Worm (Caenorhabditis elegans) whole organism, L3 larva: ENCODE data around the gene scl-12.

Experiments used
- ZK546.5 ChIP-seq: sonication (generic microtip); optimal IDR thresholded peaks from 2 replicates; lab custom pipeline; 2017; ENCODE audit warnings: missing biosample characterization, missing genetic modification characterization
- aly-2 ChIP-seq: fragments of 150-350 bp; optimal IDR thresholded peaks from 2 replicates; lab custom pipeline; 2014; ENCODE audit warnings: missing biosample characterization, missing genetic modification characterization
- ama-1 ChIP-seq: fragments of 150-350 bp; optimal IDR thresholded peaks from 2 replicates; lab custom pipeline; 2018
- ceh-16 ChIP-seq: sonication (generic microtip); optimal IDR thresholded peaks from 2 replicates; lab custom pipeline; 2017; ENCODE audit warnings: missing biosample characterization, missing genetic modification characterization
- ceh-28 ChIP-seq: fragments of 150-350 bp; optimal IDR thresholded peaks from 2 replicates; lab custom pipeline; 2014; ENCODE audit warnings: missing biosample characterization, missing genetic modification reagents, missing genetic modification characterization
- ceh-82 ChIP-seq: fragments of 150-350 bp; optimal IDR thresholded peaks from 2 replicates; lab custom pipeline; 2014; ENCODE audit warnings: missing biosample characterization, missing genetic modification characterization
- ceh-9 ChIP-seq: sonication (generic microtip); optimal IDR thresholded peaks from 2 replicates; lab custom pipeline; 2018; ENCODE audit warnings: missing biosample characterization, missing genetic modification characterization
- daf-12 ChIP-seq: fragments of 150-350 bp; optimal IDR thresholded peaks from 2 replicates; lab custom pipeline; 2014; ENCODE audit warnings: missing biosample characterization, missing genetic modification reagents, missing genetic modification characterization
- fkh-2 ChIP-seq: fragments of 150-350 bp; optimal IDR thresholded peaks from 2 replicates; lab custom pipeline; 2014; ENCODE audit warnings: missing biosample characterization, missing genetic modification reagents, missing genetic modification characterization
- fos-1 ChIP-seq: fragments of 150-350 bp; optimal IDR thresholded peaks from 2 replicates; lab custom pipeline; 2014; ENCODE audit warnings: missing biosample characterization, missing genetic modification characterization
- jun-1 ChIP-seq: fragments of 150-350 bp; optimal IDR thresholded peaks from 2 replicates; lab custom pipeline; 2014; ENCODE audit warnings: missing biosample characterization, missing genetic modification reagents, missing genetic modification characterization
- lin-15B ChIP-seq: fragments of 150-350 bp; optimal IDR thresholded peaks from 2 replicates; lab custom pipeline; 2014; ENCODE audit warnings: missing biosample characterization, missing genetic modification characterization
- lsy-12 ChIP-seq: sonication (generic microtip); optimal IDR thresholded peaks from 2 replicates; lab custom pipeline; 2016; ENCODE audit warnings: mild to moderate bottlenecking, missing genetic modification characterization, missing compliant biosample characterization
- mdl-1 ChIP-seq: fragments of 150-350 bp; optimal IDR thresholded peaks from 2 replicates; lab custom pipeline; 2014; ENCODE audit warnings: missing biosample characterization, missing genetic modification characterization
- mml-1 ChIP-seq: fragments of 150-350 bp; sonication (generic microtip); optimal IDR thresholded peaks from 3 replicates; lab custom pipeline; 2014; ENCODE audit warnings: missing biosample characterization, missing genetic modification characterization
- nfya-1 ChIP-seq: sonication (generic microtip); optimal IDR thresholded peaks from 2 replicates; lab custom pipeline; 2017; ENCODE audit warnings: missing genetic modification characterization, mild to moderate bottlenecking, missing compliant biosample characterization, antibody characterized with exemption, moderate library complexity; ENCODE audit not compliant: insufficient read depth
- nhr-11 ChIP-seq: fragments of 150-350 bp; optimal IDR thresholded peaks from 2 replicates; lab custom pipeline; 2014; ENCODE audit warnings: missing biosample characterization, missing genetic modification characterization
- nhr-12 ChIP-seq: fragments of 150-350 bp; optimal IDR thresholded peaks from 2 replicates; lab custom pipeline; 2014; ENCODE audit warnings: missing biosample characterization, missing genetic modification characterization
- nhr-77 ChIP-seq: fragments of 150-350 bp; optimal IDR thresholded peaks from 2 replicates; lab custom pipeline; 2014; ENCODE audit warnings: missing biosample characterization, missing genetic modification characterization
- pha-4 ChIP-seq: fragments of 150-350 bp; optimal IDR thresholded peaks from 2 replicates; lab custom pipeline; 2014; ENCODE audit warnings: missing biosample characterization, missing genetic modification reagents, missing genetic modification characterization
- sea-2 ChIP-seq: fragments of 150-350 bp; sonication (generic microtip); optimal IDR thresholded peaks from 4 replicates; lab custom pipeline; 2014; ENCODE audit warnings: missing biosample characterization, missing genetic modification reagents, missing genetic modification characterization
- skn-1 ChIP-seq: fragments of 150-350 bp; optimal IDR thresholded peaks from 2 replicates; lab custom pipeline; 2014; ENCODE audit warnings: missing biosample characterization, missing genetic modification characterization
- zag-1 ChIP-seq: fragments of 150-350 bp; optimal IDR thresholded peaks from 2 replicates; lab custom pipeline; 2014; ENCODE audit warnings: missing biosample characterization, missing genetic modification characterization
- ztf-11 ChIP-seq: fragments of 150-350 bp; optimal IDR thresholded peaks from 2 replicates; lab custom pipeline; 2014; ENCODE audit warnings: missing biosample characterization, missing genetic modification characterization

Gene scl-12

ce11 chrV:3857778-3858177 lies 45.4 kb downstream of the scl-12 start, which contains the start of gene nhr-188:
Gene nhr-188, minus strand, starts transcription at chrV:3857861.
- TF ChIP-seq daf-12 (no peak), nhr-11 (tag; lab: Kevin White, UChicago) (peak; percentile 4)
- TF ChIP-seq, all 47 proteins: peak for 1

ce11 chrV:3860123-3860522 lies 47.7 kb downstream of the scl-12 start, which contains the start of gene nhr-189:
Gene nhr-189, minus strand, starts transcription at chrV:3860243.
- no peak for TF ChIP-seq skn-1 (tag; lab: Kevin White, UChicago)
- no peak for TF ChIP-seq sea-2 (GFP tag; lab: Kevin White, UChicago)
- no peak for TF ChIP-seq ceh-16 (tag; lab: Kevin White, UChicago)
- no peak for TF ChIP-seq ceh-28 (tag; lab: Kevin White, UChicago)
- TF ChIP-seq lin-15B (tag; lab: Kevin White, UChicago) = no peak
- no peak for TF ChIP-seq fos-1 (tag; lab: Kevin White, UChicago)
- TF ChIP-seq fkh-2 (tag; lab: Kevin White, UChicago) = no peak
- no peak for TF ChIP-seq nhr-12 (tag; lab: Kevin White, UChicago)
- no peak for TF ChIP-seq ztf-11 (tag; lab: Kevin White, UChicago)

ce11 chrV:3862851-3863250 lies 50.5 kb downstream of the scl-12 start, which contains the start of gene nhr-187:
Gene nhr-187, minus strand, starts transcription at chrV:3862951.
- TF ChIP-seq ceh-28 (tag; lab: Kevin White, UChicago) = no peak
- TF ChIP-seq zag-1 (tag; lab: Kevin White, UChicago) = no peak
- TF ChIP-seq nfya-1 (tag; lab: Kevin White, UChicago) = no peak
- TF ChIP-seq ama-1 (lab: Kevin White, UChicago) = no peak
- TF ChIP-seq ceh-82 (tag; lab: Kevin White, UChicago) = no peak
- no peak for TF ChIP-seq nhr-77 (tag; lab: Kevin White, UChicago)
- no peak for TF ChIP-seq pha-4 (tag; lab: Kevin White, UChicago)
- TF ChIP-seq nhr-11 (tag; lab: Kevin White, UChicago) = no peak
- TF ChIP-seq lsy-12 = no peak
- TF ChIP-seq fos-1 (tag; lab: Kevin White, UChicago) = no peak
- TF ChIP-seq ZK546.5 (tag; lab: Kevin White, UChicago) = no peak
- TF ChIP-seq ceh-9 (tag; lab: Kevin White, UChicago) = no peak
- no peak for TF ChIP-seq ztf-11 (tag; lab: Kevin White, UChicago)
- no peak for TF ChIP-seq mml-1
- no peak for TF ChIP-seq sea-2 (GFP tag; lab: Kevin White, UChicago)
- no peak for TF ChIP-seq mdl-1
- no peak for TF ChIP-seq aly-2 (tag; lab: Kevin White, UChicago)
- no peak for TF ChIP-seq nhr-12 (tag; lab: Kevin White, UChicago)
- no peak for TF ChIP-seq jun-1
- TF ChIP-seq fkh-2 (tag; lab: Kevin White, UChicago) = no peak
